Worm (Caenorhabditis elegans) whole organism, young adult: ENCODE results near the gene F53C11.9.

Experiments
- C06A6.2 ChIP-seq: fragments of 200-800 bp; sonication (Bioruptor generic); conservative IDR thresholded peaks from 2 replicates; pipeline ENCODE4 v1.3.6; 2022; ENCODE audit warnings: missing genetic modification characterization, missing compliant biosample characterization
- C17E4.6 ChIP-seq: fragments of 200-800 bp; sonication (Bioruptor generic); IDR thresholded peaks from 2 replicates; pipeline ENCODE4 v1.3.6; 2022; ENCODE audit warnings: missing genetic modification reagents, missing genetic modification characterization, missing compliant biosample characterization
- F33H1.4 ChIP-seq: fragments of 200-800 bp; sonication (Bioruptor generic); IDR thresholded peaks from 2 replicates; pipeline ENCODE4 v1.3.6; 2022; ENCODE audit warnings: missing genetic modification reagents, missing genetic modification characterization, missing compliant biosample characterization
- F52B5.7 ChIP-seq: sonication (generic microtip); optimal IDR thresholded peaks from 2 replicates; lab custom pipeline; 2016; ENCODE audit warnings: mild to moderate bottlenecking, missing genetic modification characterization, missing compliant biosample characterization
- F57C9.4 ChIP-seq: sonication (generic microtip); optimal IDR thresholded peaks from 2 replicates; lab custom pipeline; 2017; ENCODE audit warnings: mild to moderate bottlenecking, missing genetic modification characterization, missing compliant biosample characterization
- K11D2.4 ChIP-seq: fragments of 200-800 bp; sonication (Bioruptor generic); IDR thresholded peaks from 2 replicates; pipeline ENCODE4 v1.3.6; 2022; ENCODE audit warnings: missing genetic modification reagents, missing genetic modification characterization, missing compliant biosample characterization
- K12H6.12 ChIP-seq: fragments of 200-800 bp; sonication (Bioruptor generic); optimal IDR thresholded peaks from 2 replicates; lab custom pipeline; 2018; ENCODE audit warnings: mild to moderate bottlenecking, missing genetic modification characterization, missing compliant biosample characterization
- T26A5.8 ChIP-seq: sonication (generic microtip); optimal IDR thresholded peaks from 2 replicates; lab custom pipeline; 2016; ENCODE audit warnings: missing genetic modification characterization, missing compliant biosample characterization
- Y53F4B.3 ChIP-seq: fragments of 200-800 bp; sonication (Bioruptor generic); IDR thresholded peaks from 2 replicates; pipeline ENCODE4 v1.3.6; 2022; ENCODE audit warnings: missing genetic modification reagents, missing genetic modification characterization, missing compliant biosample characterization
- Y95B8A.8 ChIP-seq: fragments of 200-800 bp; sonication (Bioruptor generic); IDR thresholded peaks from 2 replicates; pipeline ENCODE4 v1.3.6; 2022; ENCODE audit warnings: missing genetic modification reagents, missing genetic modification characterization, missing compliant biosample characterization
- aptf-2 ChIP-seq: fragments of 200-800 bp; sonication (Bioruptor generic); conservative IDR thresholded peaks from 2 replicates; pipeline ENCODE4 v1.3.6; 2022; ENCODE audit warnings: missing genetic modification reagents, missing genetic modification characterization, missing compliant biosample characterization
- athp-1 ChIP-seq: sonication (generic microtip); optimal IDR thresholded peaks from 2 replicates; lab custom pipeline; 2017; ENCODE audit warnings: mild to moderate bottlenecking, missing genetic modification characterization, missing compliant biosample characterization
- attf-6 ChIP-seq: fragments of 200-800 bp; sonication (Bioruptor generic); IDR thresholded peaks from 2 replicates; pipeline ENCODE4 v1.3.6; 2022; ENCODE audit warnings: missing genetic modification reagents, missing genetic modification characterization, missing compliant biosample characterization
- ccch-3 ChIP-seq: fragments of 200-800 bp; sonication (Bioruptor generic); optimal IDR thresholded peaks from 2 replicates; lab custom pipeline; 2018; ENCODE audit warnings: mild to moderate bottlenecking, missing genetic modification characterization, missing compliant biosample characterization
- ceh-100 ChIP-seq: fragments of 200-800 bp; sonication (Bioruptor generic); IDR thresholded peaks from 2 replicates; pipeline ENCODE4 v1.3.6; 2022; ENCODE audit warnings: missing genetic modification reagents, missing genetic modification characterization, missing compliant biosample characterization
- ceh-27 ChIP-seq: fragments of 200-800 bp; sonication (Bioruptor generic); optimal IDR thresholded peaks from 2 replicates; lab custom pipeline; 2018; ENCODE audit warnings: mild to moderate bottlenecking, missing genetic modification characterization, moderate library complexity, missing compliant biosample characterization
- ceh-40 ChIP-seq: fragments of 200-800 bp; sonication (Bioruptor generic); IDR thresholded peaks from 2 replicates; pipeline ENCODE4 v1.3.6; 2022; ENCODE audit warnings: missing genetic modification characterization, missing compliant biosample characterization
- ceh-58 ChIP-seq: fragments of 200-800 bp; sonication (Bioruptor generic); IDR thresholded peaks from 2 replicates; pipeline ENCODE4 v1.3.6; 2022; ENCODE audit warnings: missing genetic modification characterization, missing compliant biosample characterization
- ceh-79 ChIP-seq: sonication (generic microtip); optimal IDR thresholded peaks from 2 replicates; lab custom pipeline; 2017; ENCODE audit warnings: mild to moderate bottlenecking, missing genetic modification characterization, missing compliant biosample characterization
- chd-7 ChIP-seq: sonication (generic microtip); optimal IDR thresholded peaks from 2 replicates; lab custom pipeline; 2016; ENCODE audit warnings: mild to moderate bottlenecking, missing genetic modification characterization, moderate library complexity, missing compliant biosample characterization
- dox-1 ChIP-seq: fragments of 200-800 bp; sonication (Bioruptor generic); IDR thresholded peaks from 2 replicates; pipeline ENCODE4 v1.3.6; 2022; ENCODE audit warnings: missing genetic modification reagents, missing genetic modification characterization, missing compliant biosample characterization
- dpff-1 ChIP-seq: sonication (generic microtip); optimal IDR thresholded peaks from 2 replicates; lab custom pipeline; 2017; ENCODE audit warnings: mild to moderate bottlenecking, missing genetic modification characterization, missing compliant biosample characterization
- efl-1 ChIP-seq: fragments of 150-350 bp; optimal IDR thresholded peaks from 2 replicates; lab custom pipeline; 2014; ENCODE audit warnings: missing biosample characterization, missing genetic modification reagents, missing genetic modification characterization
- egl-18 ChIP-seq: fragments of 200-800 bp; sonication (Bioruptor generic); IDR thresholded peaks from 2 replicates; pipeline ENCODE4 v1.3.6; 2022; ENCODE audit warnings: missing genetic modification reagents, missing genetic modification characterization, missing compliant biosample characterization
- egrh-3 ChIP-seq: fragments of 200-800 bp; sonication (Bioruptor generic); IDR thresholded peaks from 2 replicates; pipeline ENCODE4 v1.3.6; 2022; ENCODE audit warnings: missing genetic modification reagents, missing genetic modification characterization, missing compliant biosample characterization
- ekl-4 ChIP-seq: fragments of 200-800 bp; sonication (Bioruptor generic); IDR thresholded peaks from 2 replicates; pipeline ENCODE4 v1.3.6; 2022; ENCODE audit warnings: missing genetic modification reagents, missing genetic modification characterization, missing compliant biosample characterization
- ets-4 ChIP-seq: fragments of 200-800 bp; sonication (Bioruptor generic); optimal IDR thresholded peaks from 2 replicates; lab custom pipeline; 2018; ENCODE audit warnings: mild to moderate bottlenecking, missing genetic modification characterization, missing compliant biosample characterization
- hmg-20 ChIP-seq: fragments of 200-800 bp; sonication (Bioruptor generic); IDR thresholded peaks from 2 replicates; pipeline ENCODE4 v1.3.6; 2022; ENCODE audit warnings: missing genetic modification reagents, missing genetic modification characterization, missing compliant biosample characterization
- lag-1 ChIP-seq: fragments of 200-800 bp; sonication (Bioruptor generic); IDR thresholded peaks from 2 replicates; pipeline ENCODE4 v1.3.6; 2022; ENCODE audit warnings: missing genetic modification reagents, missing genetic modification characterization, missing compliant biosample characterization
- let-607 ChIP-seq, 2 experiments: fragments of 200-800 bp in 1 of 2; sonication (Bioruptor generic) in 1 of 2; sonication (generic microtip) in 1 of 2; optimal IDR thresholded peaks; 2 replicates each; lab custom pipeline; 2016 to 2018; ENCODE audit warnings: mild to moderate bottlenecking in 2 of 2, missing compliant biosample characterization in 2 of 2, missing genetic modification characterization in 2 of 2, moderate library complexity in 2 of 2, missing genotype in 1 of 2
- lin-26 ChIP-seq: fragments of 200-800 bp; sonication (Bioruptor generic); IDR thresholded peaks from 2 replicates; pipeline ENCODE4 v1.3.6; 2022; ENCODE audit warnings: missing genetic modification reagents, missing genetic modification characterization, missing compliant biosample characterization
- lin-54 ChIP-seq: fragments of 200-800 bp; sonication (Bioruptor generic); optimal IDR thresholded peaks from 2 replicates; lab custom pipeline; 2018; ENCODE audit warnings: mild to moderate bottlenecking, missing genetic modification characterization, missing compliant biosample characterization
- madf-10 ChIP-seq: sonication (generic microtip); optimal IDR thresholded peaks from 2 replicates; lab custom pipeline; 2016; ENCODE audit warnings: mild to moderate bottlenecking, missing genetic modification characterization, missing compliant biosample characterization
- madf-3 ChIP-seq: fragments of 200-800 bp; sonication (Bioruptor generic); IDR thresholded peaks from 2 replicates; pipeline ENCODE4 v1.3.6; 2022; ENCODE audit warnings: missing genetic modification reagents, missing genetic modification characterization, missing compliant biosample characterization
- madf-6 ChIP-seq: fragments of 200-800 bp; sonication (Bioruptor generic); IDR thresholded peaks from 2 replicates; pipeline ENCODE4 v1.3.6; 2022; ENCODE audit warnings: missing genetic modification reagents, missing genetic modification characterization, missing compliant biosample characterization
- nhr-120 ChIP-seq: fragments of 200-800 bp; sonication (Bioruptor generic); IDR thresholded peaks from 2 replicates; pipeline ENCODE4 v1.3.6; 2022; ENCODE audit warnings: missing genetic modification characterization, missing compliant biosample characterization
- nhr-179 ChIP-seq: sonication (generic microtip); optimal IDR thresholded peaks from 2 replicates; lab custom pipeline; 2016; ENCODE audit warnings: mild to moderate bottlenecking, missing genetic modification characterization, missing compliant biosample characterization
- pha-4 ChIP-seq: fragments of 150-350 bp; sonication (generic microtip); optimal IDR thresholded peaks from 2 replicates; lab custom pipeline; 2014; ENCODE audit warnings: missing biosample characterization, missing genetic modification reagents, missing genetic modification characterization
- rec-8 ChIP-seq, 2 experiments: sonication (generic microtip); optimal IDR thresholded peaks; 2 replicates each; lab custom pipeline; 2016; ENCODE audit warnings: mild to moderate bottlenecking in 2 of 2, missing genetic modification characterization in 2 of 2, missing genetic modification reagents in 2 of 2, missing genotype in 2 of 2, missing biosample characterization in 1 of 2, missing compliant biosample characterization in 1 of 2, moderate library complexity in 1 of 2
- rpc-1 ChIP-seq, 2 experiments: fragments of 150-350 bp in 1 of 2; sonication (generic microtip) in 1 of 2; optimal IDR thresholded peaks; 2 replicates each; lab custom pipeline; 2014 to 2018; ENCODE audit warnings: missing biosample characterization in 1 of 2, missing genetic modification characterization in 1 of 2, missing genetic modification reagents in 1 of 2, missing genotype in 1 of 2
- sea-2 ChIP-seq: fragments of 200-800 bp; sonication (Bioruptor generic); IDR thresholded peaks from 2 replicates; pipeline ENCODE4 v1.3.6; 2022; ENCODE audit warnings: missing genetic modification characterization, missing compliant biosample characterization
- snpc-1.3 ChIP-seq: sonication (generic microtip); optimal IDR thresholded peaks from 2 replicates; lab custom pipeline; 2017; ENCODE audit warnings: missing genetic modification characterization, mild to moderate bottlenecking, missing compliant biosample characterization, antibody characterized with exemption, moderate library complexity, missing genotype, missing genetic modification reagents; ENCODE audit not compliant: insufficient read depth
- snpc-4 ChIP-seq, 5 experiments: fragments of 150-350 bp in 1 of 5; sonication (generic microtip) in 4 of 5; optimal IDR thresholded peaks; 2 replicates each; lab custom pipeline; 2014 to 2018; ENCODE audit warnings: missing genetic modification characterization in 5 of 5, missing biosample characterization in 3 of 5, antibody characterized with exemption in 2 of 5, mild to moderate bottlenecking in 2 of 5, missing compliant biosample characterization in 2 of 5, missing genotype in 2 of 5, moderate library complexity in 2 of 5, missing genetic modification reagents in 1 of 5
- tbp1 ChIP-seq: fragments of 200-800 bp; sonication (Bioruptor generic); optimal IDR thresholded peaks from 2 replicates; lab custom pipeline; 2018; ENCODE audit warnings: mild to moderate bottlenecking, missing genetic modification characterization, missing compliant biosample characterization
- tbx-9 ChIP-seq: sonication (generic microtip); optimal IDR thresholded peaks from 2 replicates; lab custom pipeline; 2016; ENCODE audit warnings: borderline replicate concordance, missing genetic modification characterization, inconsistent platforms, missing compliant biosample characterization
- xnd-1 ChIP-seq: sonication (generic microtip); optimal IDR thresholded peaks from 2 replicates; lab custom pipeline; 2016; ENCODE audit warnings: missing genotype, missing genetic modification reagents, missing genetic modification characterization, missing compliant biosample characterization
- ztf-26 ChIP-seq: sonication (generic microtip); optimal IDR thresholded peaks from 2 replicates; lab custom pipeline; 2017; ENCODE audit warnings: missing genetic modification characterization, missing compliant biosample characterization
- ztf-3 ChIP-seq: fragments of 200-800 bp; sonication (Bioruptor generic); optimal IDR thresholded peaks from 2 replicates; lab custom pipeline; 2018; ENCODE audit warnings: mild to moderate bottlenecking, missing genetic modification characterization, missing compliant biosample characterization

F53C11.9 gene

ce11 chrV:13796246-13796776 lies 18.5 kb downstream of the F53C11.9 start, which contains the start of gene twk-32 (continued):
- TF ChIP-seq F57C9.4 (tag; lab: Kevin White, UChicago) (no peak), tbp1 (GFP tag; lab: Kevin White, UChicago) (no peak), athp-1 (tag; lab: Kevin White, UChicago) (no peak), madf-6 (GFP tag; lab: Robert Waterston, UW) (0 out of 2 replicates have a peak, but pooled peaks have one; percentile 3), lin-54 (GFP tag; lab: Kevin White, UChicago) (no peak), T26A5.8 (tag; lab: Kevin White, UChicago) (no peak), ceh-40 (no peak), attf-6 (GFP tag; lab: Robert Waterston, UW) (no peak), sea-2 (GFP tag; lab: Robert Waterston, UW) (no peak), let-607 (tag; optimal IDR thresholded peaks at IDR 0.05; lab: Kevin White, UChicago) (no peak), ceh-100 (GFP tag; lab: Robert Waterston, UW) (no peak), Y53F4B.3 (GFP tag; lab: Robert Waterston, UW) (no peak), C06A6.2 (GFP tag; lab: Robert Waterston, UW) (0 out of 2 replicates have a peak, but pooled peaks have one; percentile 9), snpc-4 (GFP tag; optimal IDR thresholded peaks at IDR 0.05; lab: Kevin White, UChicago) (no peak), snpc-4 (tag; optimal IDR thresholded peaks at IDR 0.05; lab: Kevin White, UChicago) (no peak), C17E4.6 (no peak), nhr-179 (tag; lab: Kevin White, UChicago) (no peak), egrh-3 (no peak), ekl-4 (GFP tag; lab: Robert Waterston, UW) (0 out of 2 replicates have a peak, but pooled peaks have one; percentile 29), ztf-3 (GFP tag; lab: Kevin White, UChicago) (no peak), Y95B8A.8 (GFP tag; lab: Robert Waterston, UW) (no peak), xnd-1 (no peak), rec-8 (tag; optimal IDR thresholded peaks at IDR 0.05; lab: Kevin White, UChicago) (no peak), rpc-1 (optimal IDR thresholded peaks at IDR 0.05; lab: Kevin White, UChicago) (no peak), rpc-1 (tag; optimal IDR thresholded peaks at IDR 0.05; lab: Kevin White, UChicago) (no peak), dox-1 (GFP tag; lab: Robert Waterston, UW) (peak; percentile 31; the same call in 1 of the 2 replicates), snpc-1.3 (tag; lab: Kevin White, UChicago) (no peak), nhr-120 (GFP tag; lab: Robert Waterston, UW) (no peak), egl-18 (GFP tag; lab: Robert Waterston, UW) (no peak), ztf-26 (tag; lab: Kevin White, UChicago) (peak; percentile 23), ccch-3 (GFP tag; lab: Kevin White, UChicago) (no peak), ceh-58 (GFP tag; lab: Robert Waterston, UW) (no peak), chd-7 (tag; lab: Kevin White, UChicago) (peak; percentile 31), K12H6.12 (tag; lab: Kevin White, UChicago) (no peak), F52B5.7 (tag; lab: Kevin White, UChicago) (no peak), hmg-20 (no peak), efl-1 (no peak), ets-4 (GFP tag; lab: Kevin White, UChicago) (no peak), tbx-9 (tag; lab: Kevin White, UChicago) (no peak), F33H1.4 (GFP tag; lab: Robert Waterston, UW) (no peak), K11D2.4 (0 out of 2 replicates have a peak, but pooled peaks have one; percentile 15), lin-26 (GFP tag; lab: Robert Waterston, UW) (no peak), ceh-27 (GFP tag; lab: Kevin White, UChicago) (no peak), madf-10 (tag; lab: Kevin White, UChicago) (no peak), lag-1 (GFP tag; lab: Robert Waterston, UW) (no peak), aptf-2 (GFP tag; lab: Robert Waterston, UW) (no peak), pha-4 (tag; lab: Kevin White, UChicago) (no peak), dpff-1 (tag; lab: Kevin White, UChicago) (peak; percentile 24), ceh-79 (tag; lab: Kevin White, UChicago) (no peak), madf-3 (GFP tag; lab: Robert Waterston, UW) (no peak)
- TF ChIP-seq, all 124 proteins: peak for 12
